Worm (Caenorhabditis elegans) whole organism, young adult: ENCODE data around the gene acs-14.

ENCODE experiments used
- B0035.1 ChIP-seq: sonication (generic microtip); optimal IDR thresholded peaks from 2 replicates; lab custom pipeline; 2016; ENCODE audit warnings: missing genetic modification characterization, mild to moderate bottlenecking, missing compliant biosample characterization, missing genotype, missing genetic modification reagents
- F23B12.7 ChIP-seq: sonication (generic microtip); optimal IDR thresholded peaks from 2 replicates; lab custom pipeline; 2017; ENCODE audit warnings: missing genetic modification characterization, mild to moderate bottlenecking, missing compliant biosample characterization, antibody characterized with exemption, moderate library complexity; ENCODE audit not compliant: insufficient read depth
- F55B11.4 ChIP-seq: sonication (generic microtip); optimal IDR thresholded peaks from 2 replicates; lab custom pipeline; 2016; ENCODE audit warnings: missing compliant biosample characterization, missing genetic modification characterization, borderline replicate concordance; ENCODE audit not compliant: insufficient read depth
- K11D2.4 ChIP-seq: fragments of 200-800 bp; sonication (Bioruptor generic); IDR thresholded peaks from 2 replicates; pipeline ENCODE4 v1.3.6; 2022; ENCODE audit warnings: missing genetic modification reagents, missing genetic modification characterization, missing compliant biosample characterization
- K12H6.12 ChIP-seq: fragments of 200-800 bp; sonication (Bioruptor generic); optimal IDR thresholded peaks from 2 replicates; lab custom pipeline; 2018; ENCODE audit warnings: mild to moderate bottlenecking, missing genetic modification characterization, missing compliant biosample characterization
- Y53F4B.3 ChIP-seq: fragments of 200-800 bp; sonication (Bioruptor generic); IDR thresholded peaks from 2 replicates; pipeline ENCODE4 v1.3.6; 2022; ENCODE audit warnings: missing genetic modification reagents, missing genetic modification characterization, missing compliant biosample characterization
- athp-1 ChIP-seq: sonication (generic microtip); optimal IDR thresholded peaks from 2 replicates; lab custom pipeline; 2017; ENCODE audit warnings: mild to moderate bottlenecking, missing genetic modification characterization, missing compliant biosample characterization
- attf-3 ChIP-seq: fragments of 200-800 bp; sonication (Bioruptor generic); conservative IDR thresholded peaks from 2 replicates; pipeline ENCODE4 v1.3.6; 2022; ENCODE audit warnings: missing genetic modification reagents, missing genetic modification characterization, missing compliant biosample characterization
- ccch-3 ChIP-seq: fragments of 200-800 bp; sonication (Bioruptor generic); optimal IDR thresholded peaks from 2 replicates; lab custom pipeline; 2018; ENCODE audit warnings: mild to moderate bottlenecking, missing genetic modification characterization, missing compliant biosample characterization
- cebp-1 ChIP-seq, 2 experiments: fragments of 200-800 bp in 1 of 2; sonication (Bioruptor generic) in 1 of 2; sonication (generic microtip) in 1 of 2; IDR thresholded peaks in 1 of 2; optimal IDR thresholded peaks in 1 of 2; 2 replicates each; pipeline versions ENCODE4 v1.3.6 to Lab custom; 2017 to 2022; ENCODE audit warnings: missing compliant biosample characterization in 2 of 2, missing genetic modification characterization in 2 of 2, mild to moderate bottlenecking in 1 of 2, missing genetic modification reagents in 1 of 2, moderate library complexity in 1 of 2
- ceh-58 ChIP-seq: fragments of 200-800 bp; sonication (Bioruptor generic); IDR thresholded peaks from 2 replicates; pipeline ENCODE4 v1.3.6; 2022; ENCODE audit warnings: missing genetic modification characterization, missing compliant biosample characterization
- chd-7 ChIP-seq: sonication (generic microtip); optimal IDR thresholded peaks from 2 replicates; lab custom pipeline; 2016; ENCODE audit warnings: mild to moderate bottlenecking, missing genetic modification characterization, moderate library complexity, missing compliant biosample characterization
- dox-1 ChIP-seq: fragments of 200-800 bp; sonication (Bioruptor generic); IDR thresholded peaks from 2 replicates; pipeline ENCODE4 v1.3.6; 2022; ENCODE audit warnings: missing genetic modification reagents, missing genetic modification characterization, missing compliant biosample characterization
- dpff-1 ChIP-seq: sonication (generic microtip); optimal IDR thresholded peaks from 2 replicates; lab custom pipeline; 2017; ENCODE audit warnings: mild to moderate bottlenecking, missing genetic modification characterization, missing compliant biosample characterization
- fkh-3 ChIP-seq: sonication (generic microtip); optimal IDR thresholded peaks from 2 replicates; lab custom pipeline; 2016; ENCODE audit warnings: mild to moderate bottlenecking, missing genetic modification characterization, missing compliant biosample characterization
- gei-17 ChIP-seq: fragments of 200-800 bp; sonication (Bioruptor generic); optimal IDR thresholded peaks from 2 replicates; lab custom pipeline; 2018; ENCODE audit warnings: mild to moderate bottlenecking, missing genetic modification characterization, missing compliant biosample characterization
- him-1 ChIP-seq: sonication (generic microtip); optimal IDR thresholded peaks from 2 replicates; lab custom pipeline; 2016; ENCODE audit warnings: missing genotype, missing genetic modification reagents, missing genetic modification characterization, missing compliant biosample characterization
- hmg-1.2 ChIP-seq: fragments of 200-800 bp; sonication (Bioruptor generic); IDR thresholded peaks from 2 replicates; pipeline ENCODE4 v1.3.6; 2022; ENCODE audit warnings: missing genetic modification reagents, missing genetic modification characterization, missing compliant biosample characterization
- let-526 ChIP-seq: fragments of 200-800 bp; sonication (Bioruptor generic); IDR thresholded peaks from 2 replicates; pipeline ENCODE4 v1.3.6; 2022; ENCODE audit warnings: missing genetic modification reagents, missing genetic modification characterization, missing compliant biosample characterization
- let-607 ChIP-seq, 2 experiments: fragments of 200-800 bp in 1 of 2; sonication (Bioruptor generic) in 1 of 2; sonication (generic microtip) in 1 of 2; optimal IDR thresholded peaks; 2 replicates each; lab custom pipeline; 2016 to 2018; ENCODE audit warnings: mild to moderate bottlenecking in 2 of 2, missing compliant biosample characterization in 2 of 2, missing genetic modification characterization in 2 of 2, moderate library complexity in 2 of 2, missing genotype in 1 of 2
- lin-26 ChIP-seq: fragments of 200-800 bp; sonication (Bioruptor generic); IDR thresholded peaks from 2 replicates; pipeline ENCODE4 v1.3.6; 2022; ENCODE audit warnings: missing genetic modification reagents, missing genetic modification characterization, missing compliant biosample characterization
- lin-35 ChIP-seq, 3 experiments: fragments of 150-350 bp in 2 of 3; sonication (generic microtip) in 1 of 3; optimal IDR thresholded peaks; 2 replicates each; lab custom pipeline; 2014 to 2018; ENCODE audit warnings: missing biosample characterization in 3 of 3, missing genetic modification characterization in 3 of 3, missing genetic modification reagents in 3 of 3
- madf-6 ChIP-seq: fragments of 200-800 bp; sonication (Bioruptor generic); IDR thresholded peaks from 2 replicates; pipeline ENCODE4 v1.3.6; 2022; ENCODE audit warnings: missing genetic modification reagents, missing genetic modification characterization, missing compliant biosample characterization
- nfya-1 ChIP-seq: sonication (generic microtip); optimal IDR thresholded peaks from 2 replicates; lab custom pipeline; 2017; ENCODE audit warnings: antibody characterized with exemption, missing compliant biosample characterization, missing genetic modification characterization, borderline replicate concordance; ENCODE audit not compliant: insufficient read depth
- nhr-27 ChIP-seq: fragments of 200-800 bp; sonication (Bioruptor generic); optimal IDR thresholded peaks from 2 replicates; lab custom pipeline; 2018; ENCODE audit warnings: mild to moderate bottlenecking, missing genetic modification characterization, moderate library complexity, missing compliant biosample characterization
- nhr-80 ChIP-seq: sonication (generic microtip); optimal IDR thresholded peaks from 2 replicates; lab custom pipeline; 2016; ENCODE audit warnings: missing genetic modification characterization, missing compliant biosample characterization
- repo-1 ChIP-seq: sonication (generic microtip); optimal IDR thresholded peaks from 2 replicates; lab custom pipeline; 2017; ENCODE audit warnings: mild to moderate bottlenecking, missing genetic modification characterization, missing compliant biosample characterization
- sdz-38 ChIP-seq: sonication (generic microtip); optimal IDR thresholded peaks from 2 replicates; lab custom pipeline; 2016; ENCODE audit warnings: missing genotype, missing genetic modification characterization, missing compliant biosample characterization
- somi-1 ChIP-seq: fragments of 200-800 bp; sonication (Bioruptor generic); optimal IDR thresholded peaks from 2 replicates; lab custom pipeline; 2018; ENCODE audit warnings: mild to moderate bottlenecking, missing genetic modification characterization, missing compliant biosample characterization
- tbx-9 ChIP-seq: sonication (generic microtip); optimal IDR thresholded peaks from 2 replicates; lab custom pipeline; 2016; ENCODE audit warnings: borderline replicate concordance, missing genetic modification characterization, inconsistent platforms, missing compliant biosample characterization
- unc-130 ChIP-seq: sonication (generic microtip); optimal IDR thresholded peaks from 2 replicates; lab custom pipeline; 2016; ENCODE audit warnings: missing genetic modification reagents, missing genetic modification characterization, missing compliant biosample characterization
- ztf-6 ChIP-seq: fragments of 200-800 bp; sonication (Bioruptor generic); IDR thresholded peaks from 2 replicates; pipeline ENCODE4 v1.3.6; 2022; ENCODE audit warnings: missing genetic modification reagents, missing genetic modification characterization, missing compliant biosample characterization

Gene acs-14

DNA sequence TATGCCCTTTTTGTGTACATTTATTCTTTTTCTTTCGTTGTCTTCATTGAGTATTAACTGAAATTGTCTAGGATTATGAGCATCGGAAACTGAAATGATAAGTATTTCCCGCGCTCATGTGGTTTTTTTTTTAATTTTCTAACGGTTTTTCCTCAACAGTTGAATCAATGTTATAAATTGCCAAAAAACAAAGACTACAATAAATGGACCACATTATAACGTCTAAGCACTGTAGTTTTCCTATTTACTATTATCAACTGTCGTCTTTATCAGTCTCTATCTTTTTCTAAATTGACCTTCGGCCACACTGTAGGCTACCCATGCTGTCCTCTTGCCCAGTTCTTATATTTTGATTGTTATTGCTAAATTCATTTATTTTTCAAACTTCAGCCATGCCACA is at the start of gene acs-14:
Gene acs-14, plus strand, starts transcription at position 391 of the 400 bp plus-strand sequence.
- TF ChIP-seq madf-6 (GFP tag; lab: Robert Waterston, UW) (no peak), nhr-80 (tag; lab: Kevin White, UChicago) (peak; percentile 14), let-607 (tag; optimal IDR thresholded peaks at IDR 0.05; lab: Kevin White, UChicago) (no peak), athp-1 (tag; lab: Kevin White, UChicago) (no peak), gei-17 (GFP tag; lab: Kevin White, UChicago) (no peak), ceh-58 (GFP tag; lab: Robert Waterston, UW) (no peak), lin-26 (no peak)

DNA sequence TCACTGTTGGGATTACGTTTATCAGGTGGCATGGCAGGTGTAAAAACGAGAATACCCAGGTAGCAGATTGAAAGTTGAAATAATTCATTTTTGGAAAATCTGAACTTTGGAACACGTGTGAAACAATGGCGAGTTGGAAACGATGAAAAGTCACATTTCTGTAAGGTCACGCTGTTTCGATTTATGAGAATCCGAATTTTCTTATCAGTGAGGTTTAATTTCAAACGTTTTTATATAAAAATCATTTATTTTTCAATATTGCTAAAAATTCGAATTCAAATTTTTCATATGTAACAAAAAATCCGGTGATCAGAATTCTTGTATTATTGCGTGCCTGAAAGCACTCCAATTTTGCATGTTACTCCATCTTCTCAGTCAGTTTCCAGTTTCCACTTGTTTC is 45.3 kb upstream of the acs-14 start, which contains the start of gene F07D3.3:
Gene F07D3.3, minus strand, starts transcription at position 101 of the 400 bp plus-strand sequence.
- TF ChIP-seq sdz-38 (tag; lab: Kevin White, UChicago) (no peak), K12H6.12 (tag; lab: Kevin White, UChicago) (no peak), K11D2.4 (GFP tag; lab: Robert Waterston, UW) (no peak), somi-1 (GFP tag; lab: Kevin White, UChicago) (no peak), madf-6 (GFP tag; lab: Robert Waterston, UW) (no peak), attf-3 (GFP tag; lab: Robert Waterston, UW) (no peak), nfya-1 (tag; lab: Kevin White, UChicago) (no peak)

DNA sequence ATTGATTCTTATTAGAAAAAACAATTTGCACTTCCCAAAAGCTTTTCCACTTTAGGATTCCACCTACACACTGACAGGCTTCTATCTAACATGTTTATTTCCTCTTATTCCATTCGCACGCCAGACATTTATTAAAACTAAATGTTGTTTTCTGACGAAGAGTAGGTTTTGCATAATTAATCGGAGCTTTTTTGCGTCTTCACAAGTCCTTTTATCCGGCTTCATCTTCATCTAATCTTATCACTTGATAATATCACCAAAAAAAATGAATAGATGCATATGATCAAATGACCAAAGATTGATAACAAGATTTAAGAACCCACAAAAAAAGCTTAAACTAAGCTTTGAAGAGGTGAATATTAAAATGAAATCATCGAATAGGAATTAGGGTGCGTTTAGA is 42.4 kb upstream of the acs-14 start:
- TF ChIP-seq him-1 (no peak), nfya-1 (tag; lab: Kevin White, UChicago) (no peak), ccch-3 (GFP tag; lab: Kevin White, UChicago) (no peak), B0035.1 (no peak), cebp-1 (GFP tag; IDR thresholded peaks at IDR 0.05; lab: Robert Waterston, UW) (no peak), cebp-1 (tag; optimal IDR thresholded peaks at IDR 0.05; lab: Kevin White, UChicago) (no peak), hmg-1.2 (no peak), unc-130 (GFP tag; lab: Kevin White, UChicago) (no peak), let-526 (GFP tag; lab: Robert Waterston, UW) (no peak), F55B11.4 (tag; lab: Kevin White, UChicago) (no peak), F23B12.7 (tag; lab: Kevin White, UChicago) (no peak), lin-35 (GFP tag; optimal IDR thresholded peaks at IDR 0.05; lab: Kevin White, UChicago) (no peak), dpff-1 (no peak), let-607 (tag; optimal IDR thresholded peaks at IDR 0.05; lab: Kevin White, UChicago) (no peak), chd-7 (tag; lab: Kevin White, UChicago) (no peak), attf-3 (GFP tag; lab: Robert Waterston, UW) (no peak)

DNA sequence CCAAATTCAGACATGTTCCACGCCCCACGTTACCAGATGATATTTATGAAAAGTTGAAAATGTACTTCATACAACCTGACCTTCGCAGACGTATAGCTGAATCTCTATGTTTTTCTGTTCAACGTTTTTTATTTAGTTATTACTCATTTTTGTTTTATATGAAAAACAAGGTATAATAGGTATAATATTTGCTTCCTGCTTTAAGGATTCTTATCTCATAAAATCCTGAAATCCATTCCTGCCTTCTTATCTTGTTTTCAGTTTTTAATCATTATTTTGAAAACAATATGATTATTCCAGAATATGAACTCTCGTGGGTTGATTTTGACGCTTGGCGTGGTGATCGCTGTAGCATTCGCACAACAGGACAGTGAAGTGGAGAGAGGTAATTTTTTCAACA is 36.3 kb upstream of the acs-14 start, which contains the start of gene flp-6:
Gene flp-6, plus strand, starts transcription at position 301 of the 400 bp plus-strand sequence.
- no peak for TF ChIP-seq fkh-3 (tag; lab: Kevin White, UChicago)
- no peak for TF ChIP-seq dox-1 (GFP tag; lab: Robert Waterston, UW)
- TF ChIP-seq nhr-27 (tag; lab: Kevin White, UChicago): no peak
- TF ChIP-seq repo-1 (tag; lab: Kevin White, UChicago): no peak
- TF ChIP-seq tbx-9 (tag; lab: Kevin White, UChicago): no peak
- no peak for TF ChIP-seq lin-26
- no peak for TF ChIP-seq gei-17 (GFP tag; lab: Kevin White, UChicago)
- TF ChIP-seq ztf-6: no peak
- TF ChIP-seq K12H6.12 (tag; lab: Kevin White, UChicago): no peak
- TF ChIP-seq Y53F4B.3: no peak
